2 fruit fly cellular contexts compared by ENCODE assay signal in genomic region chr3L:16283821-16284220, dm6.
TF ChIP-seq lines count a peak whose summit lies in the region.

TSS of gene CG13048 (minus strand) at chr3L:16283921.

- no peak for TF ChIP-seq CTCF in whole organism, embryonic (GFP tag; optimal IDR thresholded peaks at IDR 0.05; lab: Kevin White, UChicago)

TF ChIP-seq in whole organism, embryonic, 481 proteins besides CTCF, POLR2A, EP300 and RAD21:
- no peak for TF ChIP-seq ap (GFP tag; IDR thresholded peaks at IDR 0.05; lab: Robert Waterston, UW)
- TF ChIP-seq oc (tag; optimal IDR thresholded peaks at IDR 0.05; lab: Kevin White, UChicago), result peak; percentile 31
- no peak for TF ChIP-seq grau (tag; optimal IDR thresholded peaks at IDR 0.05; lab: Kevin White, UChicago)
- peak in 1 of 2 experiments; percentile 85 for TF ChIP-seq Pdp1 (GFP tag; optimal IDR thresholded peaks at IDR 0.05; lab: Kevin White, UChicago)
TF ChIP-seq in whole organism, embryonic: peak in this region for 2.

TF ChIP-seq in whole organism, pupa, 21 proteins besides CTCF, POLR2A, EP300 and RAD21:
- TF ChIP-seq Snoo (tag; optimal IDR thresholded peaks at IDR 0.05; lab: Kevin White, UChicago) (no peak), CG10348 (GFP tag; IDR thresholded peaks at IDR 0.05; lab: Robert Waterston, UW) (0 out of 2 replicates have a peak, but pooled peaks have one; percentile 16), CG13204 (GFP tag; optimal IDR thresholded peaks at IDR 0.05; lab: Kevin White, UChicago) (no peak), EcR (GFP tag; optimal IDR thresholded peaks at IDR 0.05; lab: Kevin White, UChicago) (no peak), gl (tag; optimal IDR thresholded peaks at IDR 0.05; lab: Kevin White, UChicago) (no peak), rn (GFP tag; IDR thresholded peaks at IDR 0.05; lab: Robert Waterston, UW) (no peak), CG32121 (GFP tag; IDR thresholded peaks at IDR 0.05; lab: Robert Waterston, UW) (no peak)
